Fruit fly (Drosophila melanogaster): ENCODE measurements around the gene Stip1.

Gene Stip1

DNA sequence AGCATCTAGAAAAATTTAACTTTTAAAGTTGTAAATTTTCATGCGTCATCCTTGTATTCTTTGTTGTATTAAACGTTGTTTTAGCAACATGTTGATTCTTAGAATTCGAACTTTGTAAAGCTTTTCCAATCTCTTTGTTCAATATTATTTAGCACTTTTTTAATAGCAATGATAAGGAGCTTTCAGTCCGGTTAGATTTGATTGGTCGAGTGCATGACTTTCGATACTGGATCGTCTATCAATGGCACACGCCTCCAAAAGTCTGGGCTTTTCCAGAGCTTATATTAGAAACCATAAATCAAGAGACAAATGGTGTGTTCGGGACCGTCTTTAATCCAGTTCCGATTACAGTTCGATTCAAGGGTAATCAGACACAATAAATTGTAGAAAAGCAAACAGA lies 24.8 kb downstream of the Stip1 start (continued):
- no peak for TF ChIP-seq CG34422 (GFP tag; IDR thresholded peaks at IDR 0.05)

DNA sequence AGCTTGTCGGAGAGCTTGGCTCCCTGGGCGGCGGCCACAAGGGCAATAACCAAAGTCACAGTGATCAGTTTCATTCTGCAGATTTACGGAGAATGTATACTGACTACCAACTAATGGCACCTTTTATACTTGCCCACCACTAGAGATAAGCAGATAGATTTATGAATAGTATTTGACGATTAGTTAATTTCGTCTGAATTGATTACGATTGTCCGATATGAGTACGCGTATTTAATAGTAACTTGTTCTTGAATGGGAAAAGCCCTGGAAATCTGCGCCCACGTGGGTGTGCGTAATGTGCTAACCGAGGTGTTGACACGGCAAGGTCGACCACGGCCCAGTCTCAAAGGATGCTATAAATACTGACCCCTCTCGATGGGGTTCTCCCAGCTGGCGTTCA lies 26.2 kb downstream of the Stip1 start, which contains the start of gene CG11911:
TSS of gene CG11911 (minus strand) at position 101 of the 400 bp plus-strand sequence.
- no peak for TF ChIP-seq Hey (tag; optimal IDR thresholded peaks at IDR 0.05)
- no peak for TF ChIP-seq CG7556 (GFP tag; optimal IDR thresholded peaks at IDR 0.05)
- peak; percentile 83 for TF ChIP-seq exex (tag; optimal IDR thresholded peaks at IDR 0.05)
- peak; percentile 19 for TF ChIP-seq Ets65A (GFP tag)

DNA sequence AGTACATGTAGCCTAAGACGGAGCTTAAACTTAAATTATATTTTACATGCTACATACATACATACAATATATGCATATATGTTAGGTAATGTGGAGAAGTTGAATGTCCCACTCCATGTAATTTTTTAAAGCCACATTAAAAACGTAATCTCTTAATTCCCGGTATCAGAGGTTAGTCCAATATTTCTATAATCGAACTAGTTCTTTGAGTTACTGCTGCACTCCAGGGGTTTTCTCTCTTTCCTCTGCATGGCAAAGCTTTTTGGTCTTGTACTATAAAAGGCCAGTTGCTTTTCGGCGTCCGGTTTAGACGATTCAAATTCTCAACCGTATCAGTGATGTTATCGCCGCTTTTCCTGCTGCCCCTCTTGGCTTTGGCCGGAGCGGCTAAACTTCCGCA lies 26.9 kb downstream of the Stip1 start, which contains the start of gene CG33127:
TSS of gene CG33127 (plus strand) at position 309 of the 400 bp plus-strand sequence.
- no peak for TF ChIP-seq CG13624 (GFP tag; optimal IDR thresholded peaks at IDR 0.05)
- peak; percentile 97 for TF ChIP-seq CG15514 (GFP tag; optimal IDR thresholded peaks at IDR 0.05)
- no peak for TF ChIP-seq CHES-1-like (GFP tag; optimal IDR thresholded peaks at IDR 0.05)

DNA sequence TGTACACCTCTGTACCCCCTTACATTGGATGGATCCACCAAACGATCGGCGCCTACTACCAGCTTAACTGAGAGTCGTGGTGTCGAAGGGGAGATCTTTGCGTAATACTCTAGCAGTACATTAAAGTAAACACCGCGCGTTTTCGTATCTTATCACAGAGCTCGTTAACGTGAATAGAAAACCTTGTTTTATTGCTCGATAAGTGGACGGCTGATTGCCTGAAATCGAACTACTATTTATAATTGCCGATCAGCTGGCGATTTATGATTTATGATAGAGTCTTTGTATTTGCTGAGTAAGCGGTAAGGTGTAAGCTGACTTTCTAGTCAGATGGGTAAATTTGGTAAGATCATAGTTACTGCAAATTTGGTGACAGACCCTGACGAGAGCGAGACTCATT lies 28.0 kb downstream of the Stip1 start:
- TF ChIP-seq CG13123 (GFP tag; optimal IDR thresholded peaks at IDR 0.05): no peak
- no peak for TF ChIP-seq Hr51 (GFP tag; optimal IDR thresholded peaks at IDR 0.05)
- TF ChIP-seq CG2889 (GFP tag; IDR thresholded peaks at IDR 0.05): no peak
- no peak for TF ChIP-seq CG14667 (GFP tag; IDR thresholded peaks at IDR 0.05)
- no peak for TF ChIP-seq CG30403 (GFP tag; optimal IDR thresholded peaks at IDR 0.05)
- no peak for TF ChIP-seq CG1529 (GFP tag; optimal IDR thresholded peaks at IDR 0.05)
- TF ChIP-seq CG4854 (GFP tag; optimal IDR thresholded peaks at IDR 0.05): no peak
- TF ChIP-seq HmgZ (tag; optimal IDR thresholded peaks at IDR 0.05): peak; percentile 23
- TF ChIP-seq H15 (GFP tag; IDR thresholded peaks at IDR 0.05): no peak
- no peak for TF ChIP-seq MESR4 (GFP tag; optimal IDR thresholded peaks at IDR 0.05)
- no peak for TF ChIP-seq CG18476 (GFP tag; optimal IDR thresholded peaks at IDR 0.05)
- TF ChIP-seq Rfx (GFP tag; IDR thresholded peaks at IDR 0.05): no peak
- no peak for TF ChIP-seq Lpt (GFP tag; optimal IDR thresholded peaks at IDR 0.05)
- no peak for TF ChIP-seq Pdp1 (GFP tag; optimal IDR thresholded peaks at IDR 0.05)
- TF ChIP-seq CG15269 (tag; optimal IDR thresholded peaks at IDR 0.05): no peak
- no peak for TF ChIP-seq az2 (GFP tag; optimal IDR thresholded peaks at IDR 0.05)
- TF ChIP-seq prd (optimal IDR thresholded peaks at IDR 0.05): no peak
- TF ChIP-seq prd (GFP tag; IDR thresholded peaks at IDR 0.05): no peak
- TF ChIP-seq dan (GFP tag; IDR thresholded peaks at IDR 0.05): no peak
- TF ChIP-seq gcm (GFP tag; optimal IDR thresholded peaks at IDR 0.05): no peak
- no peak for TF ChIP-seq trem (tag; optimal IDR thresholded peaks at IDR 0.05)
- no peak for TF ChIP-seq CG2678 (tag; optimal IDR thresholded peaks at IDR 0.05)
- TF ChIP-seq cad (GFP tag; optimal IDR thresholded peaks at IDR 0.05): no peak
- no peak for TF ChIP-seq nom (GFP tag; optimal IDR thresholded peaks at IDR 0.05)
- no peak for TF ChIP-seq stwl (tag; optimal IDR thresholded peaks at IDR 0.05)
- TF ChIP-seq Sin3A (optimal IDR thresholded peaks at IDR 0.05): no peak
- TF ChIP-seq CG2116 (GFP tag; optimal IDR thresholded peaks at IDR 0.05): no peak
- TF ChIP-seq CG18619 (GFP tag; optimal IDR thresholded peaks at IDR 0.05): no peak
- TF ChIP-seq CG32767 (GFP tag; IDR thresholded peaks at IDR 0.05): no peak
- TF ChIP-seq CG12071 (GFP tag; optimal IDR thresholded peaks at IDR 0.05): peak; percentile 46
- peak; percentile 87 for TF ChIP-seq mirr (GFP tag; optimal IDR thresholded peaks at IDR 0.05)
- no peak for TF ChIP-seq maf-S (GFP tag; optimal IDR thresholded peaks at IDR 0.05)
- TF ChIP-seq CG15011 (GFP tag; optimal IDR thresholded peaks at IDR 0.05): no peak
- no peak for TF ChIP-seq CG31388 (GFP tag; optimal IDR thresholded peaks at IDR 0.05)
- TF ChIP-seq CG5180 (GFP tag; optimal IDR thresholded peaks at IDR 0.05): peak; percentile 14
- TF ChIP-seq phol (tag; optimal IDR thresholded peaks at IDR 0.05): no peak
- TF ChIP-seq CG12236 (GFP tag; optimal IDR thresholded peaks at IDR 0.05): no peak
- TF ChIP-seq CG34224 (GFP tag; IDR thresholded peaks at IDR 0.05; ENCODE audit: partially characterized antibody): no peak
- TF ChIP-seq wdn (GFP tag; IDR thresholded peaks at IDR 0.05): no peak
